Worm (Caenorhabditis elegans) whole organism, midembryonic: Measurements from ENCODE around the gene C52B9.19.

ENCODE experiments used
- cog-1 ChIP-seq: sonication (generic microtip); optimal IDR thresholded peaks from 2 replicates; lab custom pipeline; 2016; ENCODE audit warnings: missing genetic modification characterization, missing compliant biosample characterization
- med-1 ChIP-seq: sonication (generic microtip); optimal IDR thresholded peaks from 2 replicates; lab custom pipeline; 2017; ENCODE audit warnings: missing genetic modification characterization, mild to moderate bottlenecking, missing compliant biosample characterization, antibody characterized with exemption, missing genetic modification reagents; ENCODE audit not compliant: insufficient read depth

DNA sequence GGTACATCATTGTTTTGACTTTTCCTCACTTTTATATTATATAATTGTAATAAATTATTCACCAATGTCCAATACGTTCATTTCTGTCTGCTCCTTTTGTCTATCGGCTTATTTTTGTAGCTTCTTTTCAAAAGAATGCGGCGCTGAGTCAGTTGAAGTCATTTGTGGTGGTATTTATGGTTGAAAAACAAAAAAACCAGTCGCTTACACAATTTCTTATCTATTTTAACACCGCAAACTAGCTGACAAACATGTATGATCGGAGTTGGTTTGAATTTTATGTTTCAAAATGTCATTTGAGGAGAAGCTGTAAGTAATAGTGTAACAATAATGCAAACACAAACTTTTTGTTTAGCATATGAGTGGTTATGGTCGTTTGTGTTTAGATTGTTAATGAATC is 1.6 kb downstream of the C52B9.19 start, which contains the start of gene ets-10:
- TF ChIP-seq med-1 (GFP tag; lab: Kevin White, UChicago) (no peak), cog-1 (tag; lab: Kevin White, UChicago) (no peak)
